Worm (Caenorhabditis elegans) whole organism, late embryonic: ENCODE results near the gene sre-50.

ENCODE experiments used
- ceh-2 ChIP-seq: sonication (generic microtip); optimal IDR thresholded peaks from 2 replicates; lab custom pipeline; 2016; ENCODE audit warnings: missing genotype, missing genetic modification characterization, missing compliant biosample characterization
- ceh-30 ChIP-seq: fragments of 150-350 bp; optimal IDR thresholded peaks from 2 replicates; lab custom pipeline; 2014; ENCODE audit warnings: missing biosample characterization, missing genetic modification characterization
- pha-2 ChIP-seq: sonication (generic microtip); optimal IDR thresholded peaks from 2 replicates; lab custom pipeline; 2017; ENCODE audit warnings: mild to moderate bottlenecking, missing genetic modification characterization, missing compliant biosample characterization
- unc-42 ChIP-seq: sonication (generic microtip); optimal IDR thresholded peaks from 2 replicates; lab custom pipeline; 2016; ENCODE audit warnings: missing genotype, missing genetic modification characterization, missing compliant biosample characterization
- unc-55 ChIP-seq: sonication (generic microtip); optimal IDR thresholded peaks from 2 replicates; lab custom pipeline; 2017; ENCODE audit warnings: missing biosample characterization, missing genetic modification reagents, missing genetic modification characterization
- zip-5 ChIP-seq: sonication (generic microtip); optimal IDR thresholded peaks from 2 replicates; lab custom pipeline; 2016; ENCODE audit warnings: missing genetic modification characterization, missing compliant biosample characterization

ce11 chrII:12262567-12262966 is 40.8 kb upstream of the sre-50 start:
- TF ChIP-seq zip-5 (tag; lab: Kevin White, UChicago): no peak
- no peak for TF ChIP-seq pha-2 (tag; lab: Kevin White, UChicago)
- TF ChIP-seq ceh-2 (tag; lab: Kevin White, UChicago): no peak
- peak; percentile 31 for TF ChIP-seq unc-55
- TF ChIP-seq ceh-30 (tag; lab: Kevin White, UChicago): no peak
- TF ChIP-seq unc-42 (tag; lab: Kevin White, UChicago): no peak
